Fruit fly (Drosophila melanogaster): ENCODE measurements around the gene Gpo3.

Gpo3 gene

dm6 chr2L:13717121-13717520 is 9.1 kb downstream of the Gpo3 start, which contains the start of gene DIP-kappa:
TSS of gene DIP-kappa (minus strand) at chr2L:13717320.
- TF ChIP-seq fd85E (GFP tag; optimal IDR thresholded peaks at IDR 0.05) (no peak), Eip93F (GFP tag; optimal IDR thresholded peaks at IDR 0.05) (no peak)

dm6 chr2L:13723542-13723941 is 15.5 kb downstream of the Gpo3 start, which contains the start of gene CG9014:
TSS of gene CG9014 (minus strand) at chr2L:13723642.
- TF ChIP-seq Eip93F (GFP tag; optimal IDR thresholded peaks at IDR 0.05) = no peak
- no peak for TF ChIP-seq CG6854 (GFP tag; optimal IDR thresholded peaks at IDR 0.05)
- no peak for TF ChIP-seq achi (GFP tag; optimal IDR thresholded peaks at IDR 0.05)
- no peak for TF ChIP-seq svp (GFP tag)
- TF ChIP-seq Smox (GFP tag; optimal IDR thresholded peaks at IDR 0.05) = no peak
- no peak for TF ChIP-seq Lpt (GFP tag; optimal IDR thresholded peaks at IDR 0.05)
- TF ChIP-seq fd85E (GFP tag; optimal IDR thresholded peaks at IDR 0.05) = no peak
- TF ChIP-seq CG6163 (GFP tag; IDR thresholded peaks at IDR 0.05) = no peak
- no peak for TF ChIP-seq acj6 (GFP tag; optimal IDR thresholded peaks at IDR 0.05)
- no peak for TF ChIP-seq OdsH (GFP tag; optimal IDR thresholded peaks at IDR 0.05)
- no peak for TF ChIP-seq dsx (GFP tag; optimal IDR thresholded peaks at IDR 0.05; ENCODE audit: poor library complexity, severe bottlenecking)
- TF ChIP-seq eg (GFP tag; IDR thresholded peaks at IDR 0.05) = no peak
- no peak for TF ChIP-seq Sox15 (GFP tag; optimal IDR thresholded peaks at IDR 0.05)
- TF ChIP-seq Blimp-1 (GFP tag; optimal IDR thresholded peaks at IDR 0.05) = no peak
- TF ChIP-seq CG6276 (GFP tag; optimal IDR thresholded peaks at IDR 0.05) = no peak
- TF ChIP-seq CG3919 (GFP tag; optimal IDR thresholded peaks at IDR 0.05) = no peak
- no peak for TF ChIP-seq CG34406 (GFP tag; optimal IDR thresholded peaks at IDR 0.05)
- TF ChIP-seq CG11902 (GFP tag; optimal IDR thresholded peaks at IDR 0.05) = no peak

- no peak for TF ChIP-seq CG11294 (GFP tag; IDR thresholded peaks at IDR 0.05)
- no peak for TF ChIP-seq CG10669 (GFP tag; optimal IDR thresholded peaks at IDR 0.05)
- TF ChIP-seq esn (GFP tag; optimal IDR thresholded peaks at IDR 0.05) = no peak
- no peak for TF ChIP-seq Ets96B (tag; optimal IDR thresholded peaks at IDR 0.05)
- no peak for TF ChIP-seq svp (GFP tag)
- TF ChIP-seq fd59A (GFP tag; optimal IDR thresholded peaks at IDR 0.05) = no peak
- TF ChIP-seq Sox15 (GFP tag; optimal IDR thresholded peaks at IDR 0.05) = no peak
- TF ChIP-seq CG4318 (GFP tag; optimal IDR thresholded peaks at IDR 0.05) = no peak
- no peak for TF ChIP-seq Eip93F (GFP tag; optimal IDR thresholded peaks at IDR 0.05)
- TF ChIP-seq spab (GFP tag; optimal IDR thresholded peaks at IDR 0.05) = no peak
- TF ChIP-seq acj6 (GFP tag; optimal IDR thresholded peaks at IDR 0.05) = no peak
- no peak for TF ChIP-seq Eip78C (GFP tag)
These were observed 24.3 kb downstream of the Gpo3 start for dm6 chr2L:13732287-13732686.

DNA sequence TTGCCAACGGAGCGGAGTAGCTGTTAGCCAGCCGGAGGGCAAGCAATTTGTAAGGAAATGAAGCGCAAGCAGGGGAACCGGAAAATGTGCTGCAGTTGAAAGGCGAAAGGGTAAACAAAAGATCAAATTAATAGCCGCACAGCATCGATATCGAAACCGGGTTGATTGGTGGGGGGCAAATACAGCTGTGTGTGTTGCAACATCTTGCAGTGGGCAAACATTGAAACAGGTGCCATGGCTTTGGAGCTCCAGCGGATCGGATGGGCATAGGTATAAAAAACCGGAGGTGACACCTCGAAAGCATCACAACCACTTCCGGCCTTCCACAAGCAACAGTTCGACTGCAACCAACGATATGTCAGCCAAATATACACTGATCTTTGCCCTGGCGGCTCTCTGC is 27.8 kb downstream of the Gpo3 start, which contains the start of gene nur:
Gene nur, plus strand, starts transcription at position 301 of the 400 bp plus-strand sequence.
- no peak for TF ChIP-seq CG3919 (GFP tag; optimal IDR thresholded peaks at IDR 0.05)
- TF ChIP-seq CG11294 (GFP tag; IDR thresholded peaks at IDR 0.05) = no peak
- TF ChIP-seq acj6 (GFP tag; optimal IDR thresholded peaks at IDR 0.05) = no peak
- TF ChIP-seq Blimp-1 (GFP tag; optimal IDR thresholded peaks at IDR 0.05) = no peak
- TF ChIP-seq CG32006 (GFP tag; optimal IDR thresholded peaks at IDR 0.05) = no peak
- no peak for TF ChIP-seq CG9139 (GFP tag; optimal IDR thresholded peaks at IDR 0.05)
- no peak for TF ChIP-seq fd59A (GFP tag; optimal IDR thresholded peaks at IDR 0.05)
- TF ChIP-seq Eip75B (GFP tag; optimal IDR thresholded peaks at IDR 0.05) = no peak
- no peak for TF ChIP-seq Sox14 (GFP tag; optimal IDR thresholded peaks at IDR 0.05)
- TF ChIP-seq Sox15 (GFP tag; optimal IDR thresholded peaks at IDR 0.05) = no peak
- TF ChIP-seq salr (GFP tag; optimal IDR thresholded peaks at IDR 0.05) = no peak
- TF ChIP-seq Ets96B (tag; optimal IDR thresholded peaks at IDR 0.05) = no peak
- TF ChIP-seq CG10669 (GFP tag; optimal IDR thresholded peaks at IDR 0.05) = no peak
- TF ChIP-seq CG6808 (GFP tag; optimal IDR thresholded peaks at IDR 0.05) = no peak
- no peak for TF ChIP-seq CG8119 (GFP tag; IDR thresholded peaks at IDR 0.05)

DNA sequence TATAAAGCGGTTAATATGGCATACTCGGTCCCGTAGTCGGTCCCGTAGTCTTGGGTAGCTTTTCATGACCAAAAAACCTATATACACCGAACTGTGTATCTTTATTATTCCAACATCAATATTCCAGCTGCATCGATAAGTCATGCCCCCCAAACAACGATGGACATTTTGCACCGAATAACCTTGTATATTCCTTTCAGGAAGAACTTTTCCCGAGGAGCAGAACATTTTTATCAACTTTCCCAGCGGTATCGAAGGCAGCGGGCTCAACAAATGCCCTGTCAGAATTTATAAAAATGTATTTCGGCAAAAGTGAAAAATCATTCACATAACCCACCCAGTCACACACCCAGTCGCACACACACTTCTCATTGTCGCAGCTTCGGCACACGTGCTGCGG is 38.6 kb downstream of the Gpo3 start, which contains the start of gene TM9SF4:
Gene TM9SF4, plus strand, starts transcription at position 301 of the 400 bp plus-strand sequence.
- no peak for TF ChIP-seq Sox102F (GFP tag; optimal IDR thresholded peaks at IDR 0.05)
- TF ChIP-seq svp (GFP tag) = no peak
- TF ChIP-seq fkh (GFP tag; optimal IDR thresholded peaks at IDR 0.05) = no peak
- TF ChIP-seq CG15336 (GFP tag; IDR thresholded peaks at IDR 0.05) = no peak
- TF ChIP-seq achi (GFP tag; optimal IDR thresholded peaks at IDR 0.05) = no peak
- TF ChIP-seq Eip78C (GFP tag) = no peak
- no peak for TF ChIP-seq Smox (GFP tag; optimal IDR thresholded peaks at IDR 0.05)
- TF ChIP-seq Sox15 (GFP tag; optimal IDR thresholded peaks at IDR 0.05) = no peak

Data from whole organism, prepupa.